Worm (Caenorhabditis elegans) whole organism, young adult: ENCODE results near the gene T01B10.5.
"Not testable (repeated sequence)": the region's sequence is repeated elsewhere in the genome, so short reads cannot be mapped to it uniquely, and the experiment has no call there.

Experiments
- B0019.2 ChIP-seq: fragments of 200-800 bp; sonication (Bioruptor generic); conservative IDR thresholded peaks from 2 replicates; pipeline ENCODE4 v1.3.6; 2022; ENCODE audit warnings: missing genetic modification reagents, missing genetic modification characterization, missing compliant biosample characterization
- C17E4.6 ChIP-seq: fragments of 200-800 bp; sonication (Bioruptor generic); IDR thresholded peaks from 2 replicates; pipeline ENCODE4 v1.3.6; 2022; ENCODE audit warnings: missing genetic modification reagents, missing genetic modification characterization, missing compliant biosample characterization
- Y67H2A.10 ChIP-seq: fragments of 200-800 bp; sonication (Bioruptor generic); conservative IDR thresholded peaks from 2 replicates; pipeline ENCODE4 v1.3.6; 2022; ENCODE audit warnings: missing genetic modification reagents, missing genetic modification characterization, missing compliant biosample characterization
- ama-1 ChIP-seq, 3 experiments: fragments of 150-350 bp in 1 of 3; sonication (generic microtip) in 2 of 3; optimal IDR thresholded peaks; 2 replicates each; lab custom pipeline; 2014 to 2018; ENCODE audit warnings: missing biosample characterization in 2 of 3, missing genetic modification characterization in 2 of 3, missing genetic modification reagents in 2 of 3
- atf-7 ChIP-seq: sonication (generic microtip); optimal IDR thresholded peaks from 2 replicates; lab custom pipeline; 2017; ENCODE audit warnings: mild to moderate bottlenecking, missing genetic modification characterization, missing compliant biosample characterization
- hmg-1.2 ChIP-seq: fragments of 200-800 bp; sonication (Bioruptor generic); IDR thresholded peaks from 2 replicates; pipeline ENCODE4 v1.3.6; 2022; ENCODE audit warnings: missing genetic modification reagents, missing genetic modification characterization, missing compliant biosample characterization
- hrde-1 ChIP-seq: sonication (generic microtip); optimal IDR thresholded peaks from 2 replicates; lab custom pipeline; 2016; ENCODE audit warnings: missing genetic modification characterization, mild to moderate bottlenecking, missing compliant biosample characterization, moderate library complexity, missing genotype, missing genetic modification reagents, borderline replicate concordance
- snpc-4 ChIP-seq, 5 experiments: fragments of 150-350 bp in 1 of 5; sonication (generic microtip) in 4 of 5; optimal IDR thresholded peaks; 2 replicates each; lab custom pipeline; 2014 to 2018; ENCODE audit warnings: missing genetic modification characterization in 5 of 5, missing biosample characterization in 3 of 5, antibody characterized with exemption in 2 of 5, mild to moderate bottlenecking in 2 of 5, missing compliant biosample characterization in 2 of 5, missing genotype in 2 of 5, moderate library complexity in 2 of 5, missing genetic modification reagents in 1 of 5
- tbp1 ChIP-seq: fragments of 200-800 bp; sonication (Bioruptor generic); optimal IDR thresholded peaks from 2 replicates; lab custom pipeline; 2018; ENCODE audit warnings: mild to moderate bottlenecking, missing genetic modification characterization, missing compliant biosample characterization
- unc-130 ChIP-seq: sonication (generic microtip); optimal IDR thresholded peaks from 2 replicates; lab custom pipeline; 2016; ENCODE audit warnings: missing genetic modification reagents, missing genetic modification characterization, missing compliant biosample characterization
- unc-62 ChIP-seq: fragments of 150-350 bp; optimal IDR thresholded peaks from 2 replicates; lab custom pipeline; 2014; ENCODE audit warnings: missing biosample characterization, missing genetic modification reagents, missing genetic modification characterization
- ztf-18 ChIP-seq: sonication (generic microtip); optimal IDR thresholded peaks from 2 replicates; lab custom pipeline; 2016; ENCODE audit warnings: missing genotype, mild to moderate bottlenecking, missing genetic modification characterization, missing compliant biosample characterization

ce11 chrX:8541562-8541961, 46.5 kb downstream of the T01B10.5 start, which contains the start of gene nspc-7:
- TF ChIP-seq tbp1; C17E4.6 (GFP tag; lab: Robert Waterston, UW); hmg-1.2; ama-1 (optimal IDR thresholded peaks at IDR 0.05; lab: Kevin White, UChicago); ama-1 (GFP tag; optimal IDR thresholded peaks at IDR 0.05; lab: Kevin White, UChicago); unc-62; B0019.2 (GFP tag; lab: Robert Waterston, UW); unc-130 (GFP tag; lab: Kevin White, UChicago); hrde-1 (tag; lab: Kevin White, UChicago); ztf-18 (tag; lab: Kevin White, UChicago); Y67H2A.10 (GFP tag; lab: Robert Waterston, UW); atf-7 (tag; lab: Kevin White, UChicago); snpc-4 (GFP tag; optimal IDR thresholded peaks at IDR 0.05; lab: Kevin White, UChicago); snpc-4 (tag; optimal IDR thresholded peaks at IDR 0.05; lab: Kevin White, UChicago): not testable (repeated sequence)
